Worm (Caenorhabditis elegans) whole organism, L4/young adult: ENCODE measurements around the gene Y39E4B.6.

ENCODE experiments used
- W03F9.2 ChIP-seq: fragments of 150-350 bp; optimal IDR thresholded peaks from 2 replicates; lab custom pipeline; 2014; ENCODE audit warnings: missing biosample characterization, missing genetic modification characterization
- dao-5 ChIP-seq: sonication (generic microtip); optimal IDR thresholded peaks from 2 replicates; lab custom pipeline; 2016; ENCODE audit warnings: missing genotype, missing genetic modification characterization, moderate library complexity, missing compliant biosample characterization
- him-1 ChIP-seq: sonication (generic microtip); optimal IDR thresholded peaks from 2 replicates; lab custom pipeline; 2016; ENCODE audit warnings: missing genotype, missing genetic modification reagents, missing genetic modification characterization, missing compliant biosample characterization

DNA sequence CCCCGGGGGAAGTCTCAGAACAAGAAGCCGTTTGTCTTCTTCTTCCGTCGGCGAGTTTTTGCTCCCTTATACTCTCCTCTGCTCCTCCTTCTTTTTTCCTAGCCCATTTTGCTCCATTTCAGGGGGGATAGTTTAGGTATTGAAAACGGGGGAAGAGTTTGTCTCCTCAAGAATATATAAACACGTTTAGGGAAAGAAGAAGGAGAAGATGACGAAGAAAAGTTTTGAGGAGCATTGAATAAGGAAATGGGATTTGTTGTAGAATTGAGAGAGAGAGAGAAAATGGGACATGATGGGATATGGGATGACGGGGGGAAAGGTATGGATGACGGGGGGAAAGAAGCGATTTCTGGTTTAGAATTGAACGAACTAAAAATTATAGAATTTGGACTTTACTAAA, 52.9 kb downstream of the Y39E4B.6 start:
- TF ChIP-seq him-1 (tag; lab: Kevin White, UChicago) (no peak), dao-5 (no peak), W03F9.2 (tag; lab: Kevin White, UChicago) (no peak)
